Fruit fly (Drosophila melanogaster) whole organism: ENCODE measurements around the gene CG12496.

Source experiments
- CG8478 ChIP-seq: fragments of >200 bp; optimal IDR thresholded peaks from 2 replicates; lab custom pipeline; 2018; ENCODE audit warnings: inconsistent platforms
- EcR ChIP-seq, 2 experiments: fragments of >200 bp; optimal IDR thresholded peaks; 2 replicates each; lab custom pipeline; 2017; ENCODE audit warnings: missing biosample characterization in 2 of 2, missing genetic modification characterization in 2 of 2, missing genetic modification reagents in 2 of 2
- pan ChIP-seq: fragments of >200 bp; optimal IDR thresholded peaks from 2 replicates; lab custom pipeline; 2017

DNA sequence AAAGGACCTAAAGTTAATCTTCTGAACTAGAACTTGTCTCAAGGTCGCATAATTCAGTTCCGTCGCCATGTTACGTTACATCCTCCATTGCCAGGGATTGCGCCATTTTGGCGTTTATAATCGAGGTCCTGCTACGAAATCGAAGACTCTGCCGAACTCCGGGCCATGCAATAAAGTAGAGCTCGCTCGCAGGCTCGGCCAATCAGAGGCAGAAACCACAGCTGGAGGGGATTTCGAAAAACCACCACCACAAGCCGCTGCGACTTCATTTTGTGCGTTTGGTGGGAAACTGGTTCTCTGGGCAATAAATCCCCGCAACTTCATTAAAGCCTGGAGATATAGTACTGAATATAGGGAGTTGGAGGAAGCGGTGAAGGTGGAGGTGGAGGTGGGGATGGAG, 24.2 kb upstream of the CG12496 start:
- no peak for TF ChIP-seq CG8478 (lab: Kevin White, UChicago)
- no peak for TF ChIP-seq EcR (GFP tag; optimal IDR thresholded peaks at IDR 0.05; lab: Kevin White, UChicago)
- TF ChIP-seq pan (lab: Kevin White, UChicago), result no peak
